Worm (Caenorhabditis elegans) whole organism, L1 larva: ENCODE measurements around the gene Y6G8.8.

Source experiments
- C34B4.2 ChIP-seq: sonication (generic microtip); optimal IDR thresholded peaks from 2 replicates; lab custom pipeline; 2017; ENCODE audit warnings: mild to moderate bottlenecking, missing genetic modification characterization, missing compliant biosample characterization
- Y116A8C.19 ChIP-seq: sonication (generic microtip); optimal IDR thresholded peaks from 2 replicates; lab custom pipeline; 2016; ENCODE audit warnings: missing compliant biosample characterization, missing genetic modification characterization, borderline replicate concordance
- aha-1 ChIP-seq: fragments of 150-350 bp; optimal IDR thresholded peaks from 2 replicates; lab custom pipeline; 2014; ENCODE audit warnings: missing biosample characterization, missing genetic modification characterization
- aly-2 ChIP-seq: fragments of 150-350 bp; optimal IDR thresholded peaks from 2 replicates; lab custom pipeline; 2014; ENCODE audit warnings: missing biosample characterization, missing genetic modification characterization
- ceh-88 ChIP-seq: fragments of 200-800 bp; sonication (Bioruptor generic); IDR thresholded peaks from 2 replicates; pipeline ENCODE4 v1.3.6; 2022; ENCODE audit warnings: missing genetic modification characterization, missing compliant biosample characterization
- ceh-90 ChIP-seq: sonication (generic microtip); optimal IDR thresholded peaks from 2 replicates; lab custom pipeline; 2016; ENCODE audit warnings: missing genetic modification characterization, missing compliant biosample characterization
- efl-3 ChIP-seq: fragments of 200-800 bp; sonication (Bioruptor generic); optimal IDR thresholded peaks from 2 replicates; lab custom pipeline; 2018; ENCODE audit warnings: mild to moderate bottlenecking, missing genetic modification characterization, missing compliant biosample characterization
- elt-2 ChIP-seq: sonication (generic microtip); optimal IDR thresholded peaks from 2 replicates; lab custom pipeline; 2016; ENCODE audit warnings: missing genetic modification characterization, mild to moderate bottlenecking, inconsistent platforms, missing compliant biosample characterization, missing genetic modification reagents
- fkh-8 ChIP-seq: sonication (generic microtip); optimal IDR thresholded peaks from 2 replicates; lab custom pipeline; 2016; ENCODE audit warnings: mild to moderate bottlenecking, missing genetic modification characterization, missing compliant biosample characterization
- grh-1 ChIP-seq: fragments of 200-800 bp; sonication (Bioruptor generic); IDR thresholded peaks from 2 replicates; pipeline ENCODE4 v1.3.6; 2022; ENCODE audit warnings: missing genetic modification reagents, missing genetic modification characterization, missing compliant biosample characterization
- hpl-2 ChIP-seq: fragments of 150-350 bp; optimal IDR thresholded peaks from 2 replicates; lab custom pipeline; 2014; ENCODE audit warnings: missing biosample characterization, missing genetic modification reagents, missing genetic modification characterization
- isw-1 ChIP-seq: fragments of 200-800 bp; sonication (Bioruptor generic); IDR thresholded peaks from 2 replicates; pipeline ENCODE4 v1.3.6; 2022; ENCODE audit warnings: missing genetic modification characterization, missing compliant biosample characterization
- jun-1 ChIP-seq: fragments of 150-350 bp; optimal IDR thresholded peaks from 2 replicates; lab custom pipeline; 2014; ENCODE audit warnings: missing biosample characterization, missing genetic modification reagents, missing genetic modification characterization
- lin-13 ChIP-seq: fragments of 150-350 bp; optimal IDR thresholded peaks from 2 replicates; lab custom pipeline; 2014; ENCODE audit warnings: missing biosample characterization, missing genetic modification reagents, missing genetic modification characterization
- lin-35 ChIP-seq, 2 experiments: fragments of 150-350 bp; optimal IDR thresholded peaks; 2 replicates each; lab custom pipeline; 2014; ENCODE audit warnings: missing biosample characterization in 2 of 2, missing genetic modification characterization in 2 of 2, missing genetic modification reagents in 2 of 2
- mab-9 ChIP-seq: fragments of 200-800 bp; sonication (Bioruptor generic); IDR thresholded peaks from 2 replicates; pipeline ENCODE4 v1.3.6; 2022; ENCODE audit warnings: missing genetic modification reagents, missing genetic modification characterization, missing compliant biosample characterization
- mdl-1 ChIP-seq, 2 experiments: fragments of 150-350 bp; optimal IDR thresholded peaks; 2 replicates each; lab custom pipeline; 2014 to 2017; ENCODE audit warnings: missing biosample characterization in 2 of 2, missing genetic modification characterization in 2 of 2, inconsistent platforms in 1 of 2
- nhr-11 ChIP-seq: fragments of 150-350 bp; optimal IDR thresholded peaks from 2 replicates; lab custom pipeline; 2014; ENCODE audit warnings: missing biosample characterization, missing genetic modification characterization
- nhr-19 ChIP-seq: fragments of 200-800 bp; sonication (Bioruptor generic); conservative IDR thresholded peaks from 2 replicates; pipeline ENCODE4 v1.3.6; 2022; ENCODE audit warnings: missing genetic modification characterization, missing compliant biosample characterization
- nhr-20 ChIP-seq: sonication (generic microtip); optimal IDR thresholded peaks from 2 replicates; lab custom pipeline; 2016; ENCODE audit warnings: mild to moderate bottlenecking, missing genetic modification characterization, missing compliant biosample characterization
- nhr-28 ChIP-seq: fragments of 150-350 bp; optimal IDR thresholded peaks from 2 replicates; lab custom pipeline; 2014; ENCODE audit warnings: missing biosample characterization, missing genetic modification characterization
- nhr-77 ChIP-seq: fragments of 150-350 bp; optimal IDR thresholded peaks from 2 replicates; lab custom pipeline; 2014; ENCODE audit warnings: missing biosample characterization, missing genetic modification characterization
- nhr-85 ChIP-seq: sonication (generic microtip); peaks from one replicate; lab custom pipeline; 2016; ENCODE audit warnings: missing genetic modification characterization, inconsistent platforms, missing compliant biosample characterization
- nhr-90 ChIP-seq: sonication (generic microtip); optimal IDR thresholded peaks from 2 replicates; lab custom pipeline; 2016; ENCODE audit warnings: mild to moderate bottlenecking, missing genetic modification characterization, missing compliant biosample characterization; ENCODE audit not compliant: poor library complexity
- pqm-1 ChIP-seq: sonication (generic microtip); optimal IDR thresholded peaks from 3 replicates; lab custom pipeline; 2017; ENCODE audit warnings: missing biosample characterization, missing genetic modification characterization
- rnt-1 ChIP-seq: sonication (generic microtip); optimal IDR thresholded peaks from 2 replicates; lab custom pipeline; 2016; ENCODE audit warnings: mild to moderate bottlenecking, missing genetic modification characterization, moderate library complexity, missing compliant biosample characterization
- unc-130 ChIP-seq: fragments of 150-350 bp; optimal IDR thresholded peaks from 2 replicates; lab custom pipeline; 2017; ENCODE audit warnings: missing biosample characterization, missing genetic modification characterization, inconsistent platforms
- unc-30 ChIP-seq: sonication (generic microtip); optimal IDR thresholded peaks from 2 replicates; lab custom pipeline; 2017; ENCODE audit warnings: missing biosample characterization, missing genetic modification characterization
- unc-98 ChIP-seq: fragments of 200-800 bp; sonication (Bioruptor generic); IDR thresholded peaks from 2 replicates; pipeline ENCODE4 v1.3.6; 2022; ENCODE audit warnings: missing genetic modification characterization, missing compliant biosample characterization
- zip-4 ChIP-seq: fragments of 200-800 bp; sonication (Bioruptor generic); optimal IDR thresholded peaks from 2 replicates; lab custom pipeline; 2018; ENCODE audit warnings: mild to moderate bottlenecking, missing genetic modification characterization, moderate library complexity, missing compliant biosample characterization
- ztf-4 ChIP-seq: fragments of 150-350 bp; optimal IDR thresholded peaks from 2 replicates; lab custom pipeline; 2014; ENCODE audit warnings: missing biosample characterization, missing genetic modification characterization

Gene Y6G8.8

DNA sequence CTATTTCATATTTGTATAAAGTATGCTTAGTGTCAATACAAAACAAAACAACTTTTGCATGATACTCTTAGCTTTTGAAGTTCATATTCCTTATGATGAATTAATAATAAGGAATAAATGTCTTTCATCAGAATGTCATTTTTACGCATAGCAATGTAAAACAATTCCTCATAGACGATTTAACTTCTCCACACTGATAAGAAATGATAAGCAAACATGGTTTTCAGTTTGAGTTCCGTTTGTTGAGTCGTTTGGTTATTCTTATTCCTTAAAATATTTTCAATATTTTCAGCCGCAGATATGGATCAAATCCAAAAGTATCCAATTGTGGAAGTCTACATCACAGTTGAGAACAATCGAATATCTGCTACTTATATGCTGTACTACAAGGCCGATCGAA lies 4.5 kb downstream of the Y6G8.8 start, which contains the start of gene F57G4.11:
Gene F57G4.11, plus strand, starts transcription at position 301 of the 400 bp plus-strand sequence.
- TF ChIP-seq mdl-1 (tag; optimal IDR thresholded peaks at IDR 0.05; lab: Kevin White, UChicago) (no peak), aly-2 (tag; lab: Kevin White, UChicago) (no peak), rnt-1 (tag; lab: Kevin White, UChicago) (no peak), unc-98 (GFP tag; lab: Robert Waterston, UW) (no peak), aha-1 (no peak), efl-3 (GFP tag; lab: Kevin White, UChicago) (no peak), fkh-8 (tag; lab: Kevin White, UChicago) (no peak)

DNA sequence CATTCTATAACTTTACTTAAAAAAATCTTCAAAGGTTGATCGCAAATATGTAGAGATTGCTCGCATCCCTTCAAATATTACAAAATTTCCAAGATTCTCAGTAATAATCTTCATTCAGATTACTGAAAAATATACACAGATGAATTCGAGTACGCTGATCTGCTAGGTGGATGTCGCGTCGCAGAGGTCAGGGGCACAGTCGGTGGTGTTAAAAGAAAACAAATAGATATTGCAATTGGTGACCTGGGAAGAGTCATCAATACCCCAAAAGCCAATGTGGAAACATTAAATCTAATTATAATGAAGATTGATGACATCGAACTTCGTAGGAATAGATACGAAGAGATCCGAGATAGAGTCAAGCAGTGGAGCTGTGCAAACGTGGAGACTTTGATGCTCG lies 8.2 kb downstream of the Y6G8.8 start, which contains the start of gene F57G4.10:
Gene F57G4.10, plus strand, starts transcription at position 301 of the 400 bp plus-strand sequence.
- TF ChIP-seq elt-2 (tag; lab: Kevin White, UChicago) (no peak), grh-1 (GFP tag; lab: Robert Waterston, UW) (no peak), C34B4.2 (tag; lab: Kevin White, UChicago) (no peak), Y116A8C.19 (tag; lab: Kevin White, UChicago) (no peak), unc-30 (tag; lab: Kevin White, UChicago) (no peak), nhr-19 (GFP tag; lab: Robert Waterston, UW) (no peak), nhr-90 (tag; lab: Kevin White, UChicago) (no peak), unc-130 (tag; lab: Kevin White, UChicago) (no peak)

DNA sequence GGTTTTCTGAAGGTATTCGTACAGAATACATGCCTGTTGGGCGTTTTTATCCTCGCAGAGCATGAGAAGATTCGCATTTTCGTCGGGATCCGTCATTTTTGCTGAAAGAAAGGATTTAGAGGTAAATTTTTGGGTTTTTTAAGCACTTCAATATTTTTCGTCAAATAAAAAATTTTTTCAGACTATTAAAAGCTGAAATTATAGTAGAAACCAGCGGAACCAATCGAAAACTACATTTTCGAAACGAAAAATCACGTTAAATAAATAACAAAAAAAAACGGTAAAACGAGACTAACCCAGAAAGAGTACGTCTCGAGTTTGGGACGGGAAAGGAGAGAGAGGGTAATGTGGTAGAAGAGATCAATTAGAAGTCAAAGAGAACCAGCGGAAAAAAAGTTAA lies 30.1 kb downstream of the Y6G8.8 start, which contains the start of gene fbxa-192:
Gene fbxa-192, minus strand, starts transcription at position 101 of the 400 bp plus-strand sequence.
- TF ChIP-seq isw-1 (no peak), lin-13 (GFP tag; lab: Kevin White, UChicago) (no peak)

DNA sequence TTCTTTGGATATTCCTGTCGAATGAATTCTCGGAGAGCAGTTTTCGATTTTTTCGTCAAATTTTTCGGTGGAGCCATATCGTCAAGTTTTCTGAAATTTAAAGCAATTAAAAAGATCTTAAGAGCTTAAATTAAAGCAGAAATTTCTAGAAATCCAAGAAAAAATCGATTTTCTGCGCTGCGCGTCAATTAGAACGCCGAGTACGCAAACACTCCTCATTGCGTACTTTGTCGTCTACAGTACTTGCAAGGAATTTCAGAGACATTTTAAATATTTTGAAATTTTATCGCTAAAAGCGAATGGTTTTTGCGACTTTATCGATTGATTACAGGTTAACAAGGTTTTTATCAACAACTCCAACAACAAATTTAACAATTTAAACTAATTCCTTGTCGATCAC lies 34.8 kb downstream of the Y6G8.8 start:
- no peak for TF ChIP-seq nhr-77 (tag; lab: Kevin White, UChicago)
- TF ChIP-seq nhr-28 (tag; lab: Kevin White, UChicago): no peak
- no peak for TF ChIP-seq ceh-88

DNA sequence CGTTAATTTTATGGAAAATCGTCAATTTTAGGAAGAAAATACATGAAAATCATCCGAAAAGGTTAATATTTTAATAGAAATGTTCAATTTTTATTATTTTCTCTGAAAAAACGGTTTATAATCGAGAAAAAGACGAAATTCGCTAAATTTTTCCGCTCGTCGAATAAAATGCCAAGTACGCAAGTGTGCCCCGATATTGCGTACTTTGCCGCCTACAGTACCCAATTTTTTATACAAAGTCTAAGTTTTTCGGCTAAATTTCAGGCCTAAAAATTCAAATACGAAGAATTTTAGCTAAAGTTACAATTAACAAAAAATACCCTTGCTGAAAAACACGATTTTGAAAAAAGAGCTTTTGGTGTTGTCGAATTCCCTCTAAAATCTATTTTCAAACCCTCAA lies 38.5 kb downstream of the Y6G8.8 start:
- TF ChIP-seq nhr-85: peak; percentile 5
- TF ChIP-seq nhr-11 (tag; lab: Kevin White, UChicago): no peak

DNA sequence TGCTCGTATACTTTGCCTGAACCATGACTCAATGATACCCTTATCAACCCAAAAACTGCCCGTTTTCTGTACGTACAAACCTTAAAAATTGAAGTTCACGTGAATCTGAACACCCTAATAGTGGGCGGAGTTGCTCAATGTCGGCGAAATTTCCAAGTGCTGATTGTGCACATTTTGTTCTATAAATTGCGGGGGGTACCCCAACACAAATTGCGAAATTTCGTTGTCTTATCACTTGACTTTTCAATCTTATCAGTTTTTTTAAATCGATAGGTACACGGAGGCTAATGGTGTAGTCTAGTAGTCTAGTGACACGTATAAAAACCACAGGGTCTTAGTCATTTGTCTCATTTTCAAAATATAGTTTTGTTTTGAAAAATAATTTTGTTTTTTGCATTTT lies 38.9 kb downstream of the Y6G8.8 start, which contains the start of gene fbxa-108:
Gene fbxa-108, minus strand, starts transcription at position 158 of the 400 bp plus-strand sequence.
- peak; percentile 65 for TF ChIP-seq nhr-90 (tag; lab: Kevin White, UChicago)
- TF ChIP-seq pqm-1 (tag; lab: Kevin White, UChicago): peak; percentile 94
- TF ChIP-seq lin-35 (GFP tag; optimal IDR thresholded peaks at IDR 0.05; lab: Kevin White, UChicago): peak in 1 of 2 experiments; percentile 40
- TF ChIP-seq ztf-4: no peak
- no peak for TF ChIP-seq ceh-90 (tag; lab: Kevin White, UChicago)
- no peak for TF ChIP-seq mab-9 (GFP tag; lab: Robert Waterston, UW)
- TF ChIP-seq zip-4 (GFP tag; lab: Kevin White, UChicago): peak; percentile 20
- peak in 1 of 2 experiments; percentile 52 for TF ChIP-seq mdl-1 (tag; optimal IDR thresholded peaks at IDR 0.05; lab: Kevin White, UChicago)
- peak; percentile 28 for TF ChIP-seq hpl-2 (GFP tag; lab: Kevin White, UChicago)
- peak; percentile 64 for TF ChIP-seq nhr-20 (tag; lab: Kevin White, UChicago)
- peak; percentile 24 for TF ChIP-seq jun-1
- TF ChIP-seq elt-2 (tag; lab: Kevin White, UChicago): peak; percentile 99
- peak; percentile 36 for TF ChIP-seq nhr-19 (GFP tag; lab: Robert Waterston, UW)
